Fruit fly (Drosophila melanogaster): ENCODE data around the gene CG14629.

- TF ChIP-seq Ravus (GFP tag; IDR thresholded peaks at IDR 0.05): no peak
- no peak for TF ChIP-seq ken (GFP tag; IDR thresholded peaks at IDR 0.05)
- no peak for TF ChIP-seq CG8478 (optimal IDR thresholded peaks at IDR 0.05)
- TF ChIP-seq NK7.1 (GFP tag; optimal IDR thresholded peaks at IDR 0.05): no peak
- TF ChIP-seq kni (GFP tag; optimal IDR thresholded peaks at IDR 0.05): no peak
- no peak for TF ChIP-seq CG7963 (GFP tag; IDR thresholded peaks at IDR 0.05; ENCODE audit: partially characterized antibody)
- TF ChIP-seq bigmax (GFP tag; optimal IDR thresholded peaks at IDR 0.05): no peak
- no peak for TF ChIP-seq sens-2 (GFP tag; IDR thresholded peaks at IDR 0.05)
- TF ChIP-seq tap (tag; optimal IDR thresholded peaks at IDR 0.05): no peak
- TF ChIP-seq exex (tag; optimal IDR thresholded peaks at IDR 0.05): no peak
- TF ChIP-seq chn (GFP tag; optimal IDR thresholded peaks at IDR 0.05): no peak
Measured at dm6 chrX:1090408-1090807, 39.1 kb downstream of the CG14629 start.

All from whole organism, embryonic.